Worm (Caenorhabditis elegans): ENCODE data around the gene egg-1.

- TF ChIP-seq mxl-1 (tag; optimal IDR thresholded peaks at IDR 0.05) = no peak
- TF ChIP-seq nfya-1 (tag; optimal IDR thresholded peaks at IDR 0.05; ENCODE audit: borderline replicate concordance, insufficient read depth) = no peak
- peak; percentile 80 for TF ChIP-seq lsl-1 (GFP tag; optimal IDR thresholded peaks at IDR 0.05)
- no peak for TF ChIP-seq mel-28 (tag; optimal IDR thresholded peaks at IDR 0.05; ENCODE audit: borderline replicate concordance)
- TF ChIP-seq C06A6.2 (GFP tag; conservative IDR thresholded peaks at IDR 0.05) = no peak
- no peak for TF ChIP-seq hmg-1.2 (GFP tag; IDR thresholded peaks at IDR 0.05)
- TF ChIP-seq egrh-3 (GFP tag; IDR thresholded peaks at IDR 0.05) = no peak
- TF ChIP-seq snpc-4 (GFP tag; optimal IDR thresholded peaks at IDR 0.05) = no peak
- TF ChIP-seq snpc-4 (tag; optimal IDR thresholded peaks at IDR 0.05) = no peak
- TF ChIP-seq nhr-80 (tag; optimal IDR thresholded peaks at IDR 0.05) = no peak
- no peak for TF ChIP-seq Y95B8A.8 (GFP tag; IDR thresholded peaks at IDR 0.05)
- no peak for TF ChIP-seq lin-54 (GFP tag; optimal IDR thresholded peaks at IDR 0.05)
Measured at ce11 chrIII:5701491-5701890, 26.5 kb upstream of the egg-1 start.
